Worm (Caenorhabditis elegans) whole organism, young adult: Measurements from ENCODE around the gene nstp-5.

ENCODE experiments used
- F49E8.2 ChIP-seq: sonication (generic microtip); optimal IDR thresholded peaks from 3 replicates; lab custom pipeline; 2017; ENCODE audit warnings: missing genetic modification characterization, mild to moderate bottlenecking, missing compliant biosample characterization, antibody characterized with exemption, moderate library complexity; ENCODE audit not compliant: insufficient read depth
- attf-3 ChIP-seq: fragments of 200-800 bp; sonication (Bioruptor generic); conservative IDR thresholded peaks from 2 replicates; pipeline ENCODE4 v1.3.6; 2022; ENCODE audit warnings: missing genetic modification reagents, missing genetic modification characterization, missing compliant biosample characterization
- cebp-2 ChIP-seq: fragments of 200-800 bp; sonication (Bioruptor generic); IDR thresholded peaks from 2 replicates; pipeline ENCODE4 v1.3.6; 2022; ENCODE audit warnings: missing genetic modification characterization, missing compliant biosample characterization
- lag-1 ChIP-seq: fragments of 200-800 bp; sonication (Bioruptor generic); IDR thresholded peaks from 2 replicates; pipeline ENCODE4 v1.3.6; 2022; ENCODE audit warnings: missing genetic modification reagents, missing genetic modification characterization, missing compliant biosample characterization
- lin-35 ChIP-seq, 3 experiments: fragments of 150-350 bp in 2 of 3; sonication (generic microtip) in 1 of 3; optimal IDR thresholded peaks; 2 replicates each; lab custom pipeline; 2014 to 2018; ENCODE audit warnings: missing biosample characterization in 3 of 3, missing genetic modification characterization in 3 of 3, missing genetic modification reagents in 3 of 3
- nfya-1 ChIP-seq: sonication (generic microtip); optimal IDR thresholded peaks from 2 replicates; lab custom pipeline; 2017; ENCODE audit warnings: antibody characterized with exemption, missing compliant biosample characterization, missing genetic modification characterization, borderline replicate concordance; ENCODE audit not compliant: insufficient read depth
- unc-130 ChIP-seq: sonication (generic microtip); optimal IDR thresholded peaks from 2 replicates; lab custom pipeline; 2016; ENCODE audit warnings: missing genetic modification reagents, missing genetic modification characterization, missing compliant biosample characterization

ce11 chrIV:12835363-12835762 is 20.0 kb upstream of the nstp-5 start:
- no peak for TF ChIP-seq cebp-2 (GFP tag; lab: Robert Waterston, UW)
- no peak for TF ChIP-seq unc-130 (GFP tag; lab: Kevin White, UChicago)
- no peak for TF ChIP-seq F49E8.2 (tag; lab: Kevin White, UChicago)
- no peak for TF ChIP-seq lag-1 (GFP tag; lab: Robert Waterston, UW)
- no peak for TF ChIP-seq attf-3
- TF ChIP-seq lin-35 (GFP tag; optimal IDR thresholded peaks at IDR 0.05; lab: Kevin White, UChicago): no peak
- no peak for TF ChIP-seq nfya-1 (tag; lab: Kevin White, UChicago)
